Fruit fly (Drosophila melanogaster): Measurements from ENCODE around the gene CG9920.

CG9920 gene

DNA sequence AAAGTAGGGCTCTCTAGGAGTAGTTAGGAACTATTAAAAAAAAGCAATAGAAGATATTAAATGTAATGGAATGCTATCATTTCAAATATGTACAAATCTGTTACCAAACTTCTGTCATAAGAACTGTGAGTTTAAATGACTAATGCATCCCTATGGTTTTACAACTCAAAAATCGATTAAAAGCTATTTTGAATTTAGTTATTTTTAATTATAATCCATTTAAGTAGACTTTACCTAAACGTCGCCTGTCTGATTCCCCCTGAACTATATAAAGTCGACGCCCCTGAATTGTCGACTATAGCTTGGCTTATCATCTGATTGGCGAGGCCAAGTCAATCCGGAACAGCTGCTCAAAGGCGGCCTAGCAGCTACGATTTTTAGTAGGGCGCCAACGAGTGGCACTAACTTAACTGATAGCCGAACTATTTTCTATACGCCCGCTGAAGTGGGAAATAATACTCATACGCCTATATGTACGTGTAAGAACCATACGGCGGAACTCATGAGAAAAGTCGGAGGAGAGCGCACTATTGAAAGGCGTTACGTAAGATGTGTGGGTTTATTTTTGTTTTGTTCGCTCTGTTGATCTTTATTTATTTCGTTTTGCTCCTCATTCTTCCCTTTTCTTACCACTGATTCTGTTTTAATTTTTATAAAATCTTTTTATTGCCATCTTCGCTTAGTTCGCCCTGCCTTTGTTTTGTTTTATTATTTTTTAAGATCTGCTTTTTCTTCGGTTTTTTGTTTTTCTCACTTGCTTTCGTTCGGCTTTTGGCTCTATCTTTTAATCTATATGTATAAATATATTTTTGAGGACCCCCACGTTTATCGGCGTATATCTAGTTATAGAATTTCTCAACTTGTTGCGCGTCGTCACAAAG is 35.7 kb downstream of the CG9920 start:
- TF ChIP-seq ss (GFP tag; optimal IDR thresholded peaks at IDR 0.05) = peak in 1 of 2 experiments; percentile 75
- peak; percentile 46 for TF ChIP-seq Sox102F (GFP tag; optimal IDR thresholded peaks at IDR 0.05)
- peak; percentile 43 for TF ChIP-seq CG6163 (GFP tag; IDR thresholded peaks at IDR 0.05)
- TF ChIP-seq cyc (GFP tag; optimal IDR thresholded peaks at IDR 0.05) = peak; percentile 48
- peak; percentile 67 for TF ChIP-seq acj6 (GFP tag; optimal IDR thresholded peaks at IDR 0.05)
- TF ChIP-seq fd85E (GFP tag; optimal IDR thresholded peaks at IDR 0.05) = no peak
- TF ChIP-seq CG11902 (GFP tag; optimal IDR thresholded peaks at IDR 0.05) = peak; percentile 71
- TF ChIP-seq CG6808 (GFP tag; optimal IDR thresholded peaks at IDR 0.05) = peak; percentile 81
- TF ChIP-seq CG32006 (GFP tag; optimal IDR thresholded peaks at IDR 0.05) = peak; percentile 44
- peak; percentile 75 for TF ChIP-seq Sox15 (GFP tag; optimal IDR thresholded peaks at IDR 0.05)
- TF ChIP-seq CG3032 (tag; optimal IDR thresholded peaks at IDR 0.05) = peak; percentile 92
- no peak for TF ChIP-seq CG16779 (tag; optimal IDR thresholded peaks at IDR 0.05)
- TF ChIP-seq CG9139 (GFP tag; optimal IDR thresholded peaks at IDR 0.05) = no peak
- TF ChIP-seq Met (GFP tag; optimal IDR thresholded peaks at IDR 0.05) = peak; percentile 54
- TF ChIP-seq CG8319 (GFP tag; optimal IDR thresholded peaks at IDR 0.05) = peak; percentile 71
- peak; percentile 34 for TF ChIP-seq Ets21C (GFP tag; optimal IDR thresholded peaks at IDR 0.05)
- TF ChIP-seq OdsH (GFP tag; optimal IDR thresholded peaks at IDR 0.05) = peak; percentile 62
- TF ChIP-seq CG11762 (GFP tag; optimal IDR thresholded peaks at IDR 0.05; ENCODE audit: insufficient read depth) = peak; percentile 55
- TF ChIP-seq pdm3 (GFP tag; optimal IDR thresholded peaks at IDR 0.05) = peak; percentile 71
- TF ChIP-seq Blimp-1 (GFP tag; optimal IDR thresholded peaks at IDR 0.05) = peak; percentile 17
- TF ChIP-seq CG6792 (GFP tag; optimal IDR thresholded peaks at IDR 0.05) = peak; percentile 45
- TF ChIP-seq Hr4 (GFP tag; optimal IDR thresholded peaks at IDR 0.05) = no peak
- TF ChIP-seq spab (GFP tag; optimal IDR thresholded peaks at IDR 0.05) = peak; percentile 76
- TF ChIP-seq fd59A (GFP tag; optimal IDR thresholded peaks at IDR 0.05) = peak; percentile 90
- no peak for TF ChIP-seq Lpt (GFP tag; optimal IDR thresholded peaks at IDR 0.05)
- no peak for TF ChIP-seq dac (GFP tag; optimal IDR thresholded peaks at IDR 0.05)
- no peak for TF ChIP-seq CG6854 (GFP tag; optimal IDR thresholded peaks at IDR 0.05)
- peak; percentile 73 for TF ChIP-seq CG8632 (GFP tag; optimal IDR thresholded peaks at IDR 0.05)
- TF ChIP-seq CG10669 (GFP tag; optimal IDR thresholded peaks at IDR 0.05) = peak; percentile 87
- TF ChIP-seq Eip75B (GFP tag; optimal IDR thresholded peaks at IDR 0.05) = peak; percentile 49
- TF ChIP-seq Eip93F (GFP tag; optimal IDR thresholded peaks at IDR 0.05) = no peak
- TF ChIP-seq CG7368 (GFP tag; optimal IDR thresholded peaks at IDR 0.05) = peak; percentile 25
- TF ChIP-seq net (GFP tag; optimal IDR thresholded peaks at IDR 0.05) = no peak
- peak; percentile 66 for TF ChIP-seq CG3919 (GFP tag; optimal IDR thresholded peaks at IDR 0.05)
- TF ChIP-seq CG11294 (GFP tag; IDR thresholded peaks at IDR 0.05) = peak; percentile 62; the same call in 1 of the 2 replicates
- TF ChIP-seq dsx (GFP tag; optimal IDR thresholded peaks at IDR 0.05; ENCODE audit: poor library complexity, severe bottlenecking) = peak; percentile 45
- TF ChIP-seq Smox (GFP tag; optimal IDR thresholded peaks at IDR 0.05) = peak; percentile 52
- no peak for TF ChIP-seq Hr38 (GFP tag; optimal IDR thresholded peaks at IDR 0.05)
- TF ChIP-seq lz (GFP tag; optimal IDR thresholded peaks at IDR 0.05) = peak; percentile 52
- TF ChIP-seq Ets96B (tag; optimal IDR thresholded peaks at IDR 0.05) = peak; percentile 88
- TF ChIP-seq CG10631 (GFP tag; optimal IDR thresholded peaks at IDR 0.05) = peak; percentile 60
- peak; percentile 93 for TF ChIP-seq Eip78C (GFP tag)
- peak; percentile 51 for TF ChIP-seq esn (GFP tag; optimal IDR thresholded peaks at IDR 0.05)
- TF ChIP-seq salr (GFP tag; optimal IDR thresholded peaks at IDR 0.05) = peak in 1 of 2 experiments; percentile 47
- TF ChIP-seq CG4318 (GFP tag; optimal IDR thresholded peaks at IDR 0.05) = peak; percentile 38
- TF ChIP-seq CG34406 (GFP tag; optimal IDR thresholded peaks at IDR 0.05) = peak; percentile 69
- peak; percentile 42 for TF ChIP-seq Sox14 (GFP tag; optimal IDR thresholded peaks at IDR 0.05)
- TF ChIP-seq CG1621 (tag; optimal IDR thresholded peaks at IDR 0.05) = peak; percentile 29
- TF ChIP-seq CG6276 (GFP tag; optimal IDR thresholded peaks at IDR 0.05) = no peak

Data from whole organism, prepupa.